Worm (Caenorhabditis elegans) whole organism, late embryonic: ENCODE data around the gene ttr-59.

Source experiments
- C08G9.2 ChIP-seq: sonication (generic microtip); optimal IDR thresholded peaks from 2 replicates; lab custom pipeline; 2016; ENCODE audit warnings: mild to moderate bottlenecking, missing genetic modification characterization, moderate library complexity, missing compliant biosample characterization
- ceh-18 ChIP-seq: sonication (generic microtip); optimal IDR thresholded peaks from 2 replicates; lab custom pipeline; 2016; ENCODE audit warnings: missing genetic modification characterization, missing compliant biosample characterization
- ets-4 ChIP-seq: sonication (generic microtip); optimal IDR thresholded peaks from 2 replicates; lab custom pipeline; 2016; ENCODE audit warnings: missing genetic modification characterization, missing compliant biosample characterization
- nhr-11 ChIP-seq: fragments of 150-350 bp; optimal IDR thresholded peaks from 2 replicates; lab custom pipeline; 2014; ENCODE audit warnings: missing biosample characterization, missing genetic modification characterization
- odd-2 ChIP-seq: sonication (generic microtip); optimal IDR thresholded peaks from 2 replicates; lab custom pipeline; 2017; ENCODE audit warnings: antibody characterized with exemption, mild to moderate bottlenecking, missing genetic modification characterization, missing compliant biosample characterization
- pha-4 ChIP-seq: fragments of 150-350 bp; optimal IDR thresholded peaks from 2 replicates; lab custom pipeline; 2018; ENCODE audit warnings: missing biosample characterization, missing genetic modification reagents, missing genetic modification characterization
- pqm-1 ChIP-seq: sonication (generic microtip); optimal IDR thresholded peaks from 2 replicates; lab custom pipeline; 2016; ENCODE audit warnings: missing genetic modification characterization, missing compliant biosample characterization

ce11 chrX:7283136-7283535 lies 46.5 kb upstream of the ttr-59 start:
- TF ChIP-seq ceh-18 (tag; lab: Kevin White, UChicago) (no peak), pha-4 (tag; lab: Kevin White, UChicago) (no peak), nhr-11 (tag; lab: Kevin White, UChicago) (no peak), odd-2 (no peak), C08G9.2 (tag; lab: Kevin White, UChicago) (no peak), ets-4 (tag; lab: Kevin White, UChicago) (no peak), pqm-1 (tag; lab: Kevin White, UChicago) (no peak)
